Worm (Caenorhabditis elegans) whole organism, L1 larva: ENCODE measurements around the gene clec-175.

Experiments
- ama-1 ChIP-seq: fragments of 150-350 bp; optimal IDR thresholded peaks from 2 replicates; lab custom pipeline; 2014
- elt-3 ChIP-seq, 6 experiments: fragments of 150-350 bp in 1 of 6; sonication (generic microtip); optimal IDR thresholded peaks; 2 replicates each; lab custom pipeline; 2017 to 2018; ENCODE audit warnings: missing biosample characterization in 6 of 6, missing genetic modification characterization in 6 of 6, inconsistent platforms in 1 of 6
- hpl-2 ChIP-seq: fragments of 150-350 bp; optimal IDR thresholded peaks from 2 replicates; lab custom pipeline; 2014; ENCODE audit warnings: missing biosample characterization, missing genetic modification reagents, missing genetic modification characterization
- lin-13 ChIP-seq: fragments of 150-350 bp; optimal IDR thresholded peaks from 2 replicates; lab custom pipeline; 2014; ENCODE audit warnings: missing biosample characterization, missing genetic modification reagents, missing genetic modification characterization
- lin-15B ChIP-seq: fragments of 150-350 bp; sonication (generic microtip); optimal IDR thresholded peaks from 3 replicates; lab custom pipeline; 2014; ENCODE audit warnings: missing biosample characterization, missing genetic modification characterization
- nhr-237 ChIP-seq: fragments of 150-350 bp; optimal IDR thresholded peaks from 2 replicates; lab custom pipeline; 2014; ENCODE audit warnings: missing biosample characterization, missing genetic modification characterization
- nhr-77 ChIP-seq: fragments of 150-350 bp; optimal IDR thresholded peaks from 2 replicates; lab custom pipeline; 2014; ENCODE audit warnings: missing biosample characterization, missing genetic modification characterization
- nhr-85 ChIP-seq: sonication (generic microtip); peaks from one replicate; lab custom pipeline; 2016; ENCODE audit warnings: missing genetic modification characterization, inconsistent platforms, missing compliant biosample characterization
- nhr-90 ChIP-seq: sonication (generic microtip); optimal IDR thresholded peaks from 2 replicates; lab custom pipeline; 2016; ENCODE audit warnings: mild to moderate bottlenecking, missing genetic modification characterization, missing compliant biosample characterization; ENCODE audit not compliant: poor library complexity
- pax-3 ChIP-seq: fragments of 200-800 bp; sonication (Bioruptor generic); optimal IDR thresholded peaks from 2 replicates; lab custom pipeline; 2018; ENCODE audit warnings: mild to moderate bottlenecking, missing genetic modification characterization, moderate library complexity, missing compliant biosample characterization
- skn-1 ChIP-seq: fragments of 150-350 bp; optimal IDR thresholded peaks from 2 replicates; lab custom pipeline; 2014; ENCODE audit warnings: missing biosample characterization, missing genetic modification characterization
- unc-62 ChIP-seq: fragments of 150-350 bp; optimal IDR thresholded peaks from 2 replicates; lab custom pipeline; 2014; ENCODE audit warnings: missing biosample characterization, missing genetic modification reagents, missing genetic modification characterization
- zag-1 ChIP-seq: fragments of 150-350 bp; optimal IDR thresholded peaks from 2 replicates; lab custom pipeline; 2014; ENCODE audit warnings: missing biosample characterization, missing genetic modification characterization
- zip-4 ChIP-seq: fragments of 200-800 bp; sonication (Bioruptor generic); optimal IDR thresholded peaks from 2 replicates; lab custom pipeline; 2018; ENCODE audit warnings: mild to moderate bottlenecking, missing genetic modification characterization, moderate library complexity, missing compliant biosample characterization

DNA sequence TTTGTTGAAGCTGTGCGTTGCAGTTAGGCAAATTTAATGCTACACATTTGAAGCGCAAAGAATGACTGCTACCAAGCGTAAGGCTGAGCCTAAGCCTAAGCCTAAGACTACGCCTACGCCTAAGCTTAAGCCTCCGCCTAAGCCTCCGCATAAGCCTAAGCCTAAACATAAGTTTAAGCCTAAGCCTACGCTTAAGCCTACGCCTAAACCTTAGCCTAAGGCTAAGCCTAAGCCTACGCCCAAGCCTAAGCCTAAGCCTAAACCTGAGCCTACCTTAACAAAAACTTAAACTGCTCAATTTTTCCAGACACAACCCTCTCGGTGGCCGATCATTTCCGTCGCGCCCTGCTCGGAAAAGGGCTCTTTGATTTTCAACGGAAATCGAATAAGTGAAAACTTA, 37.2 kb downstream of the clec-175 start:
- TF ChIP-seq skn-1 (tag; lab: Kevin White, UChicago) (no peak), nhr-90 (tag; lab: Kevin White, UChicago) (no peak), elt-3 (tag; optimal IDR thresholded peaks at IDR 0.05; lab: Kevin White, UChicago) (no peak), unc-62 (GFP tag; lab: Kevin White, UChicago) (no peak), lin-15B (tag; lab: Kevin White, UChicago) (no peak), hpl-2 (no peak), nhr-85 (peak; percentile 27), nhr-77 (tag; lab: Kevin White, UChicago) (no peak), ama-1 (no peak), zip-4 (GFP tag; lab: Kevin White, UChicago) (no peak), nhr-237 (tag; lab: Kevin White, UChicago) (no peak), lin-13 (GFP tag; lab: Kevin White, UChicago) (no peak), zag-1 (tag; lab: Kevin White, UChicago) (no peak), pax-3 (tag; lab: Kevin White, UChicago) (no peak)
